Worm (Caenorhabditis elegans): ENCODE results near the gene tag-294.

- no peak for TF ChIP-seq nhr-237 (tag; optimal IDR thresholded peaks at IDR 0.05)
- no peak for TF ChIP-seq sdz-12 (GFP tag; optimal IDR thresholded peaks at IDR 0.05)
- no peak for TF ChIP-seq zip-11 (GFP tag; IDR thresholded peaks at IDR 0.05)
- no peak for TF ChIP-seq Y75B8A.6 (GFP tag; IDR thresholded peaks at IDR 0.05)
- TF ChIP-seq skn-1 (tag; optimal IDR thresholded peaks at IDR 0.05) = no peak
- TF ChIP-seq pha-4 (GFP tag; IDR thresholded peaks at IDR 0.05) = no peak
- TF ChIP-seq pha-4 (tag; optimal IDR thresholded peaks at IDR 0.05) = no peak
Measured at ce11 chrX:5726160-5726559, 37.0 kb downstream of the tag-294 start.

Measured in whole organism, L4 larva.